Fruit fly (Drosophila melanogaster): ENCODE measurements around the gene Mhcl.

Mhcl gene

DNA sequence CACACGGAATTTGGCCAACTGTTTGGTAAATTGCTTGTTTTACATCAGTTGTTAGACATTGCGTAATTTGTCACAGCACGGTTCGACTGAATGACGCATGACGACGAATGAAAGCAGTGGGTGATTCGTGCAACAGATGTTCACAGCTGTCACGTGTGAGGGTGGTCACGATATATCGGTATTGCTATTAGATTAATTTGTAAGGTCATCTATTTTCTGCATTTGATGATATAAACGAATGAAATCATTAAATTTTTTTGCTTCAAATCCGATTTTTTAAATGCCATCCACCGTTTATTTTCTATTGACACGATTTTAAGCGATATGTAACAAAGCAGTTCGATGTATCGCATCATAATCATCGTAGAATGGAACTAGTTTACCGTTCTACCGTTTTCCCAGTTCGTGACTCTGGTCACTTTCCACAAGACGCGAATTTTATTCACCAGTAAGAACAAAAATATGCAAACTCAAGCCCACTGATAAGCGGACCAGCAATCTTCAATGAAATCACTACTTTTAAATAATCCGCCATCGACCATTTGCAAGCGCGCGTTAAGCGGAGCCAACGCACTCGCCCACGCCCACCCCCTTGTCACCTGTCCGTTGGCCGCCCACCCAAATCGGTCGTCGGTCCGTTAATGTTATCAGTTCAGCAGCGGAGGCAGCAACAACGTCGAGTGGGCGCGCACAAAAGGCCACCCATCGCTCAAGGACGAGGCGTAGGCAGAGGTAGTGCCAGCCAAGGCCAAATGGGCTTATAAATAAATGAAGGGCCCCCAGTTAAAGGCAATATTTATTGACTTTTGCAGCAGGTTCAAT lies 48.3 kb upstream of the Mhcl start, which contains the start of the genes Mic26-27 and CG5916 (continued):
- peak; percentile 100 for TF ChIP-seq Doc3 (GFP tag; IDR thresholded peaks at IDR 0.05; ENCODE audit: partially characterized antibody)
- TF ChIP-seq Pdp1 (GFP tag; optimal IDR thresholded peaks at IDR 0.05) = peak; percentile 76 to 100
- TF ChIP-seq CG12299 (tag; optimal IDR thresholded peaks at IDR 0.05) = no peak
- no peak for TF ChIP-seq CG12769 (tag; optimal IDR thresholded peaks at IDR 0.05)
- TF ChIP-seq CG4328 (GFP tag; optimal IDR thresholded peaks at IDR 0.05) = peak; percentile 47
- peak; percentile 94 for TF ChIP-seq gem (tag; optimal IDR thresholded peaks at IDR 0.05)
- TF ChIP-seq seq (GFP tag; IDR thresholded peaks at IDR 0.05) = no peak; the same call in 1 of the 2 replicates
- no peak for TF ChIP-seq ATbp (GFP tag; optimal IDR thresholded peaks at IDR 0.05)
- no peak for TF ChIP-seq CG3281 (GFP tag; optimal IDR thresholded peaks at IDR 0.05)
- peak; percentile 11 for TF ChIP-seq CG10462 (GFP tag; optimal IDR thresholded peaks at IDR 0.05)
- TF ChIP-seq CG16779 (GFP tag; IDR thresholded peaks at IDR 0.05) = peak; percentile 56; the same call in 1 of the 2 replicates
- TF ChIP-seq CG7839 (tag; optimal IDR thresholded peaks at IDR 0.05) = peak; percentile 58
- TF ChIP-seq CG34376 (GFP tag; optimal IDR thresholded peaks at IDR 0.05) = peak; percentile 28
- TF ChIP-seq CG7963 (GFP tag; IDR thresholded peaks at IDR 0.05; ENCODE audit: partially characterized antibody) = peak; percentile 92
- TF ChIP-seq CG11247 (GFP tag; IDR thresholded peaks at IDR 0.05) = peak; percentile 76
- 0 out of 2 replicates have a peak, but pooled peaks have one; percentile 20 for TF ChIP-seq ap (GFP tag; IDR thresholded peaks at IDR 0.05)
- no peak for TF ChIP-seq CG1832 (GFP tag; optimal IDR thresholded peaks at IDR 0.05)
- no peak for TF ChIP-seq CG5180 (GFP tag; optimal IDR thresholded peaks at IDR 0.05)
- peak; percentile 65 for TF ChIP-seq mirr (GFP tag; optimal IDR thresholded peaks at IDR 0.05)
- TF ChIP-seq CG30431 (GFP tag; optimal IDR thresholded peaks at IDR 0.05) = peak; percentile 60
- peak; percentile 1 for TF ChIP-seq sima (GFP tag; optimal IDR thresholded peaks at IDR 0.05)
- no peak for TF ChIP-seq CG15011 (GFP tag; optimal IDR thresholded peaks at IDR 0.05)
- TF ChIP-seq CG15073 (GFP tag; optimal IDR thresholded peaks at IDR 0.05) = no peak
- no peak for TF ChIP-seq CG17912 (GFP tag; optimal IDR thresholded peaks at IDR 0.05)
- TF ChIP-seq CG4854 (GFP tag; optimal IDR thresholded peaks at IDR 0.05) = peak; percentile 54
- TF ChIP-seq TFAM (GFP tag; optimal IDR thresholded peaks at IDR 0.05) = no peak
- peak; percentile 88 for TF ChIP-seq CG8290 (GFP tag; optimal IDR thresholded peaks at IDR 0.05)
- peak; percentile 38 to 74 for TF ChIP-seq CG8290 (tag; optimal IDR thresholded peaks at IDR 0.05)
- 0 out of 2 replicates have a peak, but pooled peaks have one; percentile 53 for TF ChIP-seq ro (GFP tag; IDR thresholded peaks at IDR 0.05)
- TF ChIP-seq CG17612 (GFP tag; IDR thresholded peaks at IDR 0.05) = no peak
- peak; percentile 25 for TF ChIP-seq CG7987 (GFP tag; optimal IDR thresholded peaks at IDR 0.05)
- TF ChIP-seq CG14014 (GFP tag; IDR thresholded peaks at IDR 0.05) = peak; percentile 35; the same call in 1 of the 2 replicates
- TF ChIP-seq trem (tag; optimal IDR thresholded peaks at IDR 0.05) = peak; percentile 80
- TF ChIP-seq Eip74EF (GFP tag; optimal IDR thresholded peaks at IDR 0.05) = no peak
- peak; percentile 81 for TF ChIP-seq Mes4 (GFP tag; optimal IDR thresholded peaks at IDR 0.05)
- no peak for TF ChIP-seq Kr (GFP tag; optimal IDR thresholded peaks at IDR 0.05)
- TF ChIP-seq Bteb2 (GFP tag; optimal IDR thresholded peaks at IDR 0.05) = peak; percentile 77
- TF ChIP-seq Atf-2 (GFP tag; optimal IDR thresholded peaks at IDR 0.05) = peak; percentile 64
- peak; percentile 84 for TF ChIP-seq CG12942 (GFP tag; optimal IDR thresholded peaks at IDR 0.05)
- peak; percentile 84 for TF ChIP-seq Mrtf (GFP tag; IDR thresholded peaks at IDR 0.05)
- peak; percentile 84 for TF ChIP-seq CG13624 (GFP tag; optimal IDR thresholded peaks at IDR 0.05)
- peak; percentile 82 for TF ChIP-seq CG12659 (GFP tag; optimal IDR thresholded peaks at IDR 0.05)
- peak; percentile 63 for TF ChIP-seq Meics (GFP tag; optimal IDR thresholded peaks at IDR 0.05)
- TF ChIP-seq ranshi (GFP tag; IDR thresholded peaks at IDR 0.05) = peak; percentile 71
- TF ChIP-seq CG4360 (GFP tag; IDR thresholded peaks at IDR 0.05) = no peak
- peak; percentile 95 for TF ChIP-seq Hsf (GFP tag; optimal IDR thresholded peaks at IDR 0.05)
- peak; percentile 83 for TF ChIP-seq ase (GFP tag; IDR thresholded peaks at IDR 0.05)
- TF ChIP-seq fd3F (GFP tag; optimal IDR thresholded peaks at IDR 0.05) = peak; percentile 1
- TF ChIP-seq ab (GFP tag; optimal IDR thresholded peaks at IDR 0.05) = peak; percentile 82
